Worm (Caenorhabditis elegans) whole organism, L2 larva: ENCODE data around the gene JC8.16.

Experiments
- F13H6.1 ChIP-seq: sonication (generic microtip); optimal IDR thresholded peaks from 2 replicates; lab custom pipeline; 2016; ENCODE audit warnings: missing genetic modification characterization, missing compliant biosample characterization
- ceh-82 ChIP-seq: fragments of 150-350 bp; optimal IDR thresholded peaks from 2 replicates; lab custom pipeline; 2014; ENCODE audit warnings: missing biosample characterization, missing genetic modification characterization
- elt-3 ChIP-seq: sonication (generic microtip); optimal IDR thresholded peaks from 2 replicates; lab custom pipeline; 2017; ENCODE audit warnings: missing biosample characterization, missing genetic modification characterization
- nhr-129 ChIP-seq: fragments of 150-350 bp; optimal IDR thresholded peaks from 2 replicates; lab custom pipeline; 2014; ENCODE audit warnings: missing biosample characterization, missing genetic modification characterization
- sma-3 ChIP-seq: sonication (generic microtip); optimal IDR thresholded peaks from 2 replicates; lab custom pipeline; 2016; ENCODE audit warnings: missing genetic modification reagents, missing genetic modification characterization, missing compliant biosample characterization
- snpc-4 ChIP-seq: fragments of 150-350 bp; optimal IDR thresholded peaks from 2 replicates; lab custom pipeline; 2014; ENCODE audit warnings: missing biosample characterization, missing genetic modification characterization
- unc-39 ChIP-seq: fragments of 150-350 bp; optimal IDR thresholded peaks from 2 replicates; lab custom pipeline; 2014; ENCODE audit warnings: missing biosample characterization, missing genetic modification characterization

- TF ChIP-seq F13H6.1 (tag; lab: Kevin White, UChicago) (no peak), elt-3 (no peak), sma-3 (GFP tag; lab: Kevin White, UChicago) (no peak), ceh-82 (tag; lab: Kevin White, UChicago) (no peak), nhr-129 (tag; lab: Kevin White, UChicago) (no peak), snpc-4 (tag; lab: Kevin White, UChicago) (no peak), unc-39 (no peak)
Observed at ce11 chrIV:13250243-13250642, 8.7 kb upstream of the JC8.16 start.
